Worm (Caenorhabditis elegans) whole organism, young adult: ENCODE measurements around the gene R11D1.10.

Source experiments
- F22D6.2 ChIP-seq: sonication (generic microtip); optimal IDR thresholded peaks from 2 replicates; lab custom pipeline; 2016; ENCODE audit warnings: mild to moderate bottlenecking, missing genetic modification characterization, missing compliant biosample characterization
- F39B2.1 ChIP-seq: fragments of 200-800 bp; sonication (Bioruptor generic); IDR thresholded peaks from 2 replicates; pipeline ENCODE4 v1.3.6; 2022; ENCODE audit warnings: missing genetic modification reagents, missing genetic modification characterization, missing compliant biosample characterization
- Y53F4B.3 ChIP-seq: fragments of 200-800 bp; sonication (Bioruptor generic); IDR thresholded peaks from 2 replicates; pipeline ENCODE4 v1.3.6; 2022; ENCODE audit warnings: missing genetic modification reagents, missing genetic modification characterization, missing compliant biosample characterization
- Y67H2A.10 ChIP-seq: fragments of 200-800 bp; sonication (Bioruptor generic); conservative IDR thresholded peaks from 2 replicates; pipeline ENCODE4 v1.3.6; 2022; ENCODE audit warnings: missing genetic modification reagents, missing genetic modification characterization, missing compliant biosample characterization
- bed-1 ChIP-seq: fragments of 200-800 bp; sonication (Bioruptor generic); IDR thresholded peaks from 2 replicates; pipeline ENCODE4 v1.3.6; 2022; ENCODE audit warnings: missing genetic modification reagents, missing genetic modification characterization, missing compliant biosample characterization
- dox-1 ChIP-seq: fragments of 200-800 bp; sonication (Bioruptor generic); IDR thresholded peaks from 2 replicates; pipeline ENCODE4 v1.3.6; 2022; ENCODE audit warnings: missing genetic modification reagents, missing genetic modification characterization, missing compliant biosample characterization
- dpl-1 ChIP-seq: fragments of 150-350 bp; optimal IDR thresholded peaks from 2 replicates; lab custom pipeline; 2014; ENCODE audit warnings: missing biosample characterization, missing genetic modification reagents, missing genetic modification characterization
- ekl-4 ChIP-seq: fragments of 200-800 bp; sonication (Bioruptor generic); IDR thresholded peaks from 2 replicates; pipeline ENCODE4 v1.3.6; 2022; ENCODE audit warnings: missing genetic modification reagents, missing genetic modification characterization, missing compliant biosample characterization
- lag-1 ChIP-seq: fragments of 200-800 bp; sonication (Bioruptor generic); IDR thresholded peaks from 2 replicates; pipeline ENCODE4 v1.3.6; 2022; ENCODE audit warnings: missing genetic modification reagents, missing genetic modification characterization, missing compliant biosample characterization
- snpc-4 ChIP-seq, 5 experiments: fragments of 150-350 bp in 1 of 5; sonication (generic microtip) in 4 of 5; optimal IDR thresholded peaks; 2 replicates each; lab custom pipeline; 2014 to 2018; ENCODE audit warnings: missing genetic modification characterization in 5 of 5, missing biosample characterization in 3 of 5, antibody characterized with exemption in 2 of 5, mild to moderate bottlenecking in 2 of 5, missing compliant biosample characterization in 2 of 5, missing genotype in 2 of 5, moderate library complexity in 2 of 5, missing genetic modification reagents in 1 of 5
- tlf-1 ChIP-seq: fragments of 200-800 bp; sonication (Bioruptor generic); optimal IDR thresholded peaks from 2 replicates; lab custom pipeline; 2018; ENCODE audit warnings: mild to moderate bottlenecking, missing genetic modification characterization, missing compliant biosample characterization
- unc-62 ChIP-seq: fragments of 150-350 bp; optimal IDR thresholded peaks from 2 replicates; lab custom pipeline; 2014; ENCODE audit warnings: missing biosample characterization, missing genetic modification reagents, missing genetic modification characterization

- TF ChIP-seq Y67H2A.10 (GFP tag; lab: Robert Waterston, UW), result no peak
- TF ChIP-seq dpl-1 (GFP tag; lab: Kevin White, UChicago), result no peak
- TF ChIP-seq tlf-1 (GFP tag; lab: Kevin White, UChicago), result no peak
- TF ChIP-seq bed-1 (GFP tag; lab: Robert Waterston, UW), result no peak
- TF ChIP-seq F22D6.2, result no peak
- no peak for TF ChIP-seq snpc-4 (GFP tag; optimal IDR thresholded peaks at IDR 0.05; lab: Kevin White, UChicago)
- no peak for TF ChIP-seq snpc-4 (tag; optimal IDR thresholded peaks at IDR 0.05; lab: Kevin White, UChicago)
- no peak for TF ChIP-seq lag-1
- TF ChIP-seq Y53F4B.3 (GFP tag; lab: Robert Waterston, UW), result no peak
- no peak for TF ChIP-seq F39B2.1
- TF ChIP-seq dox-1, result no peak
- TF ChIP-seq ekl-4 (GFP tag; lab: Robert Waterston, UW), result no peak
- TF ChIP-seq unc-62 (GFP tag; lab: Kevin White, UChicago), result no peak
Observed at ce11 chrV:12747856-12748255, 18.5 kb downstream of the R11D1.10 start, which contains the start of gene C15C8.5.
